Fruit fly (Drosophila melanogaster): ENCODE measurements around the gene Msp300.

Gene Msp300

dm6 chr2L:5054953-5055352 lies 45.7 kb upstream of the Msp300 start, which contains the start of the genes CG14036 and His3.3A (continued):
- TF ChIP-seq bsh (GFP tag; optimal IDR thresholded peaks at IDR 0.05) (no peak), abd-A (tag; optimal IDR thresholded peaks at IDR 0.05) (no peak), trem (tag; optimal IDR thresholded peaks at IDR 0.05) (peak; percentile 75), crol (GFP tag; IDR thresholded peaks at IDR 0.05) (peak; percentile 98), Bdp1 (GFP tag; optimal IDR thresholded peaks at IDR 0.05) (no peak), CG13894 (tag; optimal IDR thresholded peaks at IDR 0.05) (peak; percentile 41), cad (GFP tag; optimal IDR thresholded peaks at IDR 0.05) (no peak), E2f2 (GFP tag; IDR thresholded peaks at IDR 0.05) (peak; percentile 91), MTF-1 (GFP tag; optimal IDR thresholded peaks at IDR 0.05; ENCODE audit: borderline replicate concordance) (no peak), Hr78 (GFP tag; optimal IDR thresholded peaks at IDR 0.05) (no peak), CG17186 (GFP tag; optimal IDR thresholded peaks at IDR 0.05) (peak; percentile 56), CG11247 (GFP tag; IDR thresholded peaks at IDR 0.05) (no peak), CG8281 (tag; optimal IDR thresholded peaks at IDR 0.05) (no peak), aop (GFP tag; IDR thresholded peaks at IDR 0.05) (no peak), CG34376 (GFP tag; optimal IDR thresholded peaks at IDR 0.05) (peak; percentile 42), Dref (GFP tag; IDR thresholded peaks at IDR 0.05) (peak; percentile 91), Xrp1 (GFP tag; IDR thresholded peaks at IDR 0.05) (no peak), CG17328 (GFP tag; IDR thresholded peaks at IDR 0.05) (0 out of 2 replicates have a peak, but pooled peaks have one; percentile 21), bowl (GFP tag; IDR thresholded peaks at IDR 0.05) (no peak), CG2202 (tag; optimal IDR thresholded peaks at IDR 0.05) (no peak), CG8765 (GFP tag; IDR thresholded peaks at IDR 0.05) (no peak), grau (tag; optimal IDR thresholded peaks at IDR 0.05) (peak; percentile 15), CG11696 (GFP tag; IDR thresholded peaks at IDR 0.05) (no peak), Atf-2 (GFP tag; optimal IDR thresholded peaks at IDR 0.05) (no peak), CG3838 (GFP tag; optimal IDR thresholded peaks at IDR 0.05) (no peak), al (GFP tag; IDR thresholded peaks at IDR 0.05) (no peak), CG11504 (tag; optimal IDR thresholded peaks at IDR 0.05) (peak; percentile 18), az2 (GFP tag; optimal IDR thresholded peaks at IDR 0.05) (no peak), CG14667 (GFP tag; IDR thresholded peaks at IDR 0.05) (no peak), BEAF-32 (GFP tag; optimal IDR thresholded peaks at IDR 0.05) (peak; percentile 59)

- TF ChIP-seq Mrtf (GFP tag; IDR thresholded peaks at IDR 0.05) (no peak), Med (GFP tag) (peak; percentile 61), phol (tag; optimal IDR thresholded peaks at IDR 0.05) (peak; percentile 96), Fer3 (tag; optimal IDR thresholded peaks at IDR 0.05) (no peak)
Observed at dm6 chr2L:5055528-5055927, 45.1 kb upstream of the Msp300 start.

- no peak for TF ChIP-seq CG13624 (GFP tag; optimal IDR thresholded peaks at IDR 0.05)
- TF ChIP-seq fd102C (GFP tag; optimal IDR thresholded peaks at IDR 0.05) = no peak
- no peak for TF ChIP-seq sr (GFP tag; IDR thresholded peaks at IDR 0.05)
- TF ChIP-seq CG6654 (GFP tag; optimal IDR thresholded peaks at IDR 0.05) = no peak
- TF ChIP-seq CG1832 (GFP tag; optimal IDR thresholded peaks at IDR 0.05) = no peak
- peak; percentile 44; the same call in 1 of the 3 replicates for TF ChIP-seq HLH4C (GFP tag; IDR thresholded peaks at IDR 0.05; ENCODE audit: partially characterized antibody)
- no peak for TF ChIP-seq CG17359 (tag; optimal IDR thresholded peaks at IDR 0.05)
- no peak for TF ChIP-seq gro (GFP tag; optimal IDR thresholded peaks at IDR 0.05)
- TF ChIP-seq CG4404 (GFP tag; IDR thresholded peaks at IDR 0.05) = no peak
- TF ChIP-seq nerfin-2 (GFP tag; IDR thresholded peaks at IDR 0.05; ENCODE audit: partially characterized antibody) = no peak
- no peak for TF ChIP-seq Hr78 (GFP tag; optimal IDR thresholded peaks at IDR 0.05)
- TF ChIP-seq ash1 (GFP tag; optimal IDR thresholded peaks at IDR 0.05) = no peak
- TF ChIP-seq CG6813 (GFP tag; optimal IDR thresholded peaks at IDR 0.05) = no peak
- TF ChIP-seq chm (GFP tag; IDR thresholded peaks at IDR 0.05) = no peak
- peak; percentile 44; the same call in 1 of the 3 replicates for TF ChIP-seq vnd (GFP tag; IDR thresholded peaks at IDR 0.05; ENCODE audit: partially characterized antibody)
- TF ChIP-seq CG11696 (GFP tag; IDR thresholded peaks at IDR 0.05) = no peak
- TF ChIP-seq Adf1 (GFP tag; IDR thresholded peaks at IDR 0.05) = no peak
- peak; percentile 47; the same call in 1 of the 2 replicates for TF ChIP-seq Bgb (GFP tag; IDR thresholded peaks at IDR 0.05; ENCODE audit: partially characterized antibody)
Observed at dm6 chr2L:5058094-5058493, 42.6 kb upstream of the Msp300 start, which contains the start of gene Nepl3. Gene Nepl3, minus strand, starts transcription at chr2L:5058248.

Data from whole organism, embryonic.